Fruit fly (Drosophila melanogaster) whole organism, prepupa: ENCODE results near the gene Nt5a.

ENCODE experiments used
- CG10669 ChIP-seq: fragments of 200-800 bp; sonication (Bioruptor generic); optimal IDR thresholded peaks from 3 replicates; lab custom pipeline; 2018; ENCODE audit warnings: missing biosample characterization, mild to moderate bottlenecking, missing genetic modification characterization, moderate library complexity
- CG11294 ChIP-seq: fragments of 200-800 bp; sonication (Bioruptor generic); IDR thresholded peaks from 2 replicates; pipeline ENCODE4 v1.3.6; 2022; ENCODE audit warnings: missing biosample characterization, missing genetic modification characterization
- CG11762 ChIP-seq: fragments of 200-800 bp; sonication (Bioruptor generic); optimal IDR thresholded peaks from 3 replicates; lab custom pipeline; 2016; ENCODE audit warnings: missing biosample characterization, missing genetic modification characterization; ENCODE audit not compliant: insufficient read depth
- CG15336 ChIP-seq: fragments of 200-800 bp; sonication (Bioruptor generic); IDR thresholded peaks from 2 replicates; pipeline ENCODE4 v1.3.6; 2022; ENCODE audit warnings: missing biosample characterization, missing genetic modification characterization
- CG16779 ChIP-seq: fragments of 200-800 bp; sonication (Bioruptor generic); optimal IDR thresholded peaks from 3 replicates; lab custom pipeline; 2017; ENCODE audit warnings: missing biosample characterization, mild to moderate bottlenecking, missing genetic modification characterization
- CG3032 ChIP-seq: fragments of 200-800 bp; optimal IDR thresholded peaks from 2 replicates; lab custom pipeline; 2019; ENCODE audit warnings: missing biosample characterization, mild to moderate bottlenecking, missing genetic modification characterization, moderate library complexity
- CG31627 ChIP-seq: fragments of 200-800 bp; sonication (Bioruptor generic); optimal IDR thresholded peaks from 3 replicates; lab custom pipeline; 2016; ENCODE audit warnings: missing biosample characterization, missing genetic modification characterization
- CG32006 ChIP-seq: fragments of 200-800 bp; sonication (Bioruptor generic); optimal IDR thresholded peaks from 3 replicates; lab custom pipeline; 2017; ENCODE audit warnings: missing biosample characterization, mild to moderate bottlenecking, missing genetic modification characterization
- CG3919 ChIP-seq: fragments of 200-800 bp; sonication (Bioruptor generic); optimal IDR thresholded peaks from 3 replicates; lab custom pipeline; 2016; ENCODE audit warnings: missing biosample characterization, missing genetic modification characterization
- CG4318 ChIP-seq: fragments of 200-800 bp; sonication (Bioruptor generic); optimal IDR thresholded peaks from 3 replicates; lab custom pipeline; 2017; ENCODE audit warnings: missing biosample characterization, mild to moderate bottlenecking, missing genetic modification characterization
- CG6163 ChIP-seq: fragments of 200-800 bp; sonication (Bioruptor generic); IDR thresholded peaks from 3 replicates; pipeline ENCODE4 v1.3.6; 2022; ENCODE audit warnings: missing biosample characterization, missing genetic modification characterization
- CG6276 ChIP-seq: fragments of 200-800 bp; sonication (Bioruptor generic); optimal IDR thresholded peaks from 2 replicates; lab custom pipeline; 2017; ENCODE audit warnings: missing biosample characterization, mild to moderate bottlenecking, missing genetic modification characterization
- CG6792 ChIP-seq: fragments of 200-800 bp; sonication (Bioruptor generic); optimal IDR thresholded peaks from 3 replicates; lab custom pipeline; 2016; ENCODE audit warnings: missing biosample characterization, missing genetic modification characterization
- CG6808 ChIP-seq: fragments of 200-800 bp; sonication (Bioruptor generic); optimal IDR thresholded peaks from 3 replicates; lab custom pipeline; 2017; ENCODE audit warnings: missing biosample characterization, missing genetic modification characterization, mild to moderate bottlenecking, moderate library complexity, missing genetic modification reagents
- CG7368 ChIP-seq: fragments of 200-800 bp; sonication (Bioruptor generic); optimal IDR thresholded peaks from 3 replicates; lab custom pipeline; 2016; ENCODE audit warnings: missing biosample characterization, missing genetic modification characterization
- CG8319 ChIP-seq: fragments of 200-800 bp; sonication (Bioruptor generic); optimal IDR thresholded peaks from 3 replicates; lab custom pipeline; 2016; ENCODE audit warnings: missing biosample characterization, missing genetic modification characterization
- CG8632 ChIP-seq: fragments of 200-800 bp; sonication (Bioruptor generic); optimal IDR thresholded peaks from 3 replicates; lab custom pipeline; 2016; ENCODE audit warnings: missing biosample characterization, missing genetic modification characterization
- CG9139 ChIP-seq: fragments of 200-800 bp; sonication (Bioruptor generic); optimal IDR thresholded peaks from 3 replicates; lab custom pipeline; 2017; ENCODE audit warnings: missing biosample characterization, mild to moderate bottlenecking, missing genetic modification characterization
- Eip78C ChIP-seq: fragments of 200-800 bp; sonication (Bioruptor generic); peaks from one replicate; lab custom pipeline; 2016; ENCODE audit warnings: missing biosample characterization, missing genetic modification characterization
- Ets21C ChIP-seq: fragments of 200-800 bp; sonication (Bioruptor generic); optimal IDR thresholded peaks from 3 replicates; lab custom pipeline; 2016; ENCODE audit warnings: missing biosample characterization, missing genetic modification characterization
- Gug ChIP-seq: fragments of 200-800 bp; sonication (Bioruptor generic); IDR thresholded peaks from 2 replicates; pipeline ENCODE4 v1.3.6; 2022; ENCODE audit warnings: missing biosample characterization, missing genetic modification characterization
- Hr38 ChIP-seq: sonication (Bioruptor generic); optimal IDR thresholded peaks from 2 replicates; lab custom pipeline; 2016; ENCODE audit warnings: missing biosample characterization, missing genetic modification characterization
- Hr39 ChIP-seq: fragments of 200-800 bp; sonication (Bioruptor generic); optimal IDR thresholded peaks from 2 replicates; lab custom pipeline; 2016; ENCODE audit warnings: missing biosample characterization, missing genetic modification characterization
- Lpt ChIP-seq: fragments of 200-800 bp; sonication (Bioruptor generic); optimal IDR thresholded peaks from 3 replicates; lab custom pipeline; 2016; ENCODE audit warnings: missing biosample characterization, missing genetic modification characterization
- Met ChIP-seq: fragments of 200-800 bp; sonication (Bioruptor generic); optimal IDR thresholded peaks from 3 replicates; lab custom pipeline; 2016; ENCODE audit warnings: missing biosample characterization, missing genetic modification characterization
- Smox ChIP-seq: fragments of 200-800 bp; sonication (Bioruptor generic); optimal IDR thresholded peaks from 3 replicates; lab custom pipeline; 2016; ENCODE audit warnings: missing biosample characterization, missing genetic modification characterization
- Sox102F ChIP-seq: fragments of 200-800 bp; sonication (Bioruptor generic); optimal IDR thresholded peaks from 2 replicates; lab custom pipeline; 2016; ENCODE audit warnings: missing biosample characterization, mild to moderate bottlenecking, missing genetic modification characterization
- Sox14 ChIP-seq: fragments of 200-800 bp; sonication (Bioruptor generic); optimal IDR thresholded peaks from 3 replicates; lab custom pipeline; 2016; ENCODE audit warnings: missing biosample characterization, missing genetic modification characterization
- Sox15 ChIP-seq: fragments of 200-800 bp; sonication (Bioruptor generic); optimal IDR thresholded peaks from 3 replicates; lab custom pipeline; 2016; ENCODE audit warnings: missing biosample characterization, missing genetic modification characterization
- achi ChIP-seq: fragments of 200-800 bp; sonication (Bioruptor generic); optimal IDR thresholded peaks from 3 replicates; lab custom pipeline; 2016; ENCODE audit warnings: missing biosample characterization, missing genetic modification characterization
- acj6 ChIP-seq: fragments of 200-800 bp; sonication (Bioruptor generic); optimal IDR thresholded peaks from 3 replicates; lab custom pipeline; 2016; ENCODE audit warnings: missing biosample characterization, missing genetic modification characterization
- dac ChIP-seq: fragments of 200-800 bp; sonication (Bioruptor generic); optimal IDR thresholded peaks from 2 replicates; lab custom pipeline; 2017; ENCODE audit warnings: missing biosample characterization, mild to moderate bottlenecking, missing genetic modification characterization
- dsx ChIP-seq: fragments of 200-800 bp; optimal IDR thresholded peaks from 3 replicates; lab custom pipeline; 2019; ENCODE audit warnings: missing biosample characterization, mild to moderate bottlenecking, missing genetic modification characterization, moderate library complexity; ENCODE audit not compliant: poor library complexity, severe bottlenecking
- eg ChIP-seq: fragments of 200-800 bp; sonication (Bioruptor generic); IDR thresholded peaks from 3 replicates; pipeline ENCODE4 v1.3.6; 2022; ENCODE audit warnings: missing biosample characterization, missing genetic modification characterization
- fd59A ChIP-seq: fragments of 200-800 bp; sonication (Bioruptor generic); optimal IDR thresholded peaks from 2 replicates; lab custom pipeline; 2017; ENCODE audit warnings: missing biosample characterization, mild to moderate bottlenecking, missing genetic modification characterization, missing genetic modification reagents
- fkh ChIP-seq: fragments of 200-800 bp; sonication (Bioruptor generic); optimal IDR thresholded peaks from 3 replicates; lab custom pipeline; 2017; ENCODE audit warnings: missing biosample characterization, mild to moderate bottlenecking, missing genetic modification characterization, moderate library complexity
- lz ChIP-seq: fragments of 200-800 bp; sonication (Bioruptor generic); optimal IDR thresholded peaks from 3 replicates; lab custom pipeline; 2016; ENCODE audit warnings: missing biosample characterization, missing genetic modification characterization
- net ChIP-seq: fragments of 200-800 bp; sonication (Bioruptor generic); optimal IDR thresholded peaks from 3 replicates; lab custom pipeline; 2016; ENCODE audit warnings: missing biosample characterization, missing genetic modification characterization
- salr ChIP-seq, 2 experiments: fragments of 200-800 bp; sonication (Bioruptor generic); optimal IDR thresholded peaks; 3 replicates each; lab custom pipeline; 2016 to 2018; ENCODE audit warnings: missing biosample characterization in 2 of 2, missing genetic modification characterization in 2 of 2, mild to moderate bottlenecking in 1 of 2
- spab ChIP-seq: fragments of 200-800 bp; sonication (Bioruptor generic); optimal IDR thresholded peaks from 2 replicates; lab custom pipeline; 2017; ENCODE audit warnings: missing biosample characterization, mild to moderate bottlenecking, missing genetic modification characterization, missing genetic modification reagents
- ss ChIP-seq, 2 experiments: fragments of 200-800 bp; sonication (Bioruptor generic); optimal IDR thresholded peaks; 2 replicates in 1 of 2; 3 replicates in 1 of 2; lab custom pipeline; 2017 to 2018; ENCODE audit warnings: mild to moderate bottlenecking in 2 of 2, missing biosample characterization in 2 of 2, missing genetic modification characterization in 2 of 2, moderate library complexity in 1 of 2
- svp ChIP-seq: fragments of 200-800 bp; sonication (Bioruptor generic); peaks from one replicate; lab custom pipeline; 2016; ENCODE audit warnings: missing biosample characterization, missing genetic modification characterization
- topi ChIP-seq: fragments of 200-800 bp; sonication (Bioruptor generic); optimal IDR thresholded peaks from 3 replicates; lab custom pipeline; 2016; ENCODE audit warnings: missing biosample characterization, missing genetic modification characterization
- vri ChIP-seq: fragments of 200-800 bp; sonication (Bioruptor generic); optimal IDR thresholded peaks from 3 replicates; lab custom pipeline; 2016; ENCODE audit warnings: missing biosample characterization, mild to moderate bottlenecking, missing genetic modification characterization

Nt5a gene

DNA sequence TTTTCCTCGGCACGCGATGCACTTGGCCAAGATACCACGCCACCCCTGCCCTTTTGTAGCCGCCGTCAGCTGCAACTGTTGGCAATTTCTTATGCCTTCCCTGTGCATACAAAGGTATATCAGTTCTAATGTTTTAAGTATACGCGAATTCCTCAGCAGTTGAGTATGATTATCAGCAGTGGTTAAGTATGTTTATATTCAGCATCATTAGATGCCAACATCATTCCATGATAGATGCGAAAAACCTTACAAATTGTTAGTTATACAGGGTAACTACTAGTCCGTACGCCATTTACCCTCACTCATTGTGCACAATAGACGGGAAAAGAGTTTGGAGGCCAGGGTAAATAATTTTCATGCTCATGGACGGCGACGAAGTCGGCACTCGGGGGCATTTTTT is 27.5 kb downstream of the Nt5a start (continued):
- peak; percentile 3 to 15 for TF ChIP-seq ss (GFP tag; optimal IDR thresholded peaks at IDR 0.05; lab: Kevin White, UChicago)
- TF ChIP-seq vri (GFP tag; lab: Kevin White, UChicago) = no peak
- TF ChIP-seq CG3919 = no peak
- TF ChIP-seq CG8632 (GFP tag; lab: Kevin White, UChicago) = peak; percentile 6
- TF ChIP-seq svp (GFP tag; lab: Kevin White, UChicago) = no peak
- TF ChIP-seq lz (GFP tag; lab: Kevin White, UChicago) = no peak
- TF ChIP-seq Met (GFP tag; lab: Kevin White, UChicago) = peak; percentile 1
- TF ChIP-seq fkh (GFP tag; lab: Kevin White, UChicago) = no peak
- TF ChIP-seq dsx (GFP tag; lab: Kevin White, UChicago) = no peak
- TF ChIP-seq CG15336 (GFP tag; lab: Robert Waterston, UW) = peak; percentile 62
- TF ChIP-seq net = peak; percentile 21
- peak; percentile 55; the same call in 2 of the 3 replicates for TF ChIP-seq eg (GFP tag; lab: Robert Waterston, UW)
- TF ChIP-seq CG11762 (GFP tag; lab: Kevin White, UChicago) = no peak
- no peak for TF ChIP-seq spab (GFP tag; lab: Kevin White, UChicago)
- TF ChIP-seq CG6276 = no peak
- TF ChIP-seq Ets21C (GFP tag; lab: Kevin White, UChicago) = no peak
- TF ChIP-seq CG8319 (GFP tag; lab: Kevin White, UChicago) = no peak
- TF ChIP-seq salr (GFP tag; optimal IDR thresholded peaks at IDR 0.05; lab: Kevin White, UChicago) = peak; percentile 15 to 22
- TF ChIP-seq, all 60 proteins: peak for 24

DNA sequence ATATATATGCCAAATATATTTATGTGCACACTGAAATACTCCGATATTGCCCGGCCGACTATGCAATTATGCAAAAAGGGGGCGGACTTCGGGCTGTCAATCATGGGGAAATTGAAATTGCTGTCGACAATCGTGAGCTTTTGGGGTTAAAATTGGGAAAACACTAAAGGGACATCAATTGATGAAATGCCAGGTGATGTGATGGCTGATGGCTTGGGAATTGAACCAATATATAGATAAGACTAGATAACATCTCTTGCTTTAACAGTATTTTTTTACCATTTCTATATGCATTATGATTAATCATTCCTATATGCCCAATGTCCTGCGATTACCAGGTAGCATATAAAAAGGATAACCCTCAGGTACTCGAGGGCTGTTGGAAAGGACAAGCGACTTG is 29.3 kb downstream of the Nt5a start:
- TF ChIP-seq CG31627 (GFP tag; lab: Kevin White, UChicago) (no peak), CG6792 (GFP tag; lab: Kevin White, UChicago) (no peak), Sox102F (no peak), CG16779 (no peak), CG6808 (no peak), Eip78C (GFP tag; lab: Kevin White, UChicago) (peak; percentile 57), svp (GFP tag; lab: Kevin White, UChicago) (peak; percentile 68), net (no peak), CG9139 (GFP tag; lab: Kevin White, UChicago) (no peak)

DNA sequence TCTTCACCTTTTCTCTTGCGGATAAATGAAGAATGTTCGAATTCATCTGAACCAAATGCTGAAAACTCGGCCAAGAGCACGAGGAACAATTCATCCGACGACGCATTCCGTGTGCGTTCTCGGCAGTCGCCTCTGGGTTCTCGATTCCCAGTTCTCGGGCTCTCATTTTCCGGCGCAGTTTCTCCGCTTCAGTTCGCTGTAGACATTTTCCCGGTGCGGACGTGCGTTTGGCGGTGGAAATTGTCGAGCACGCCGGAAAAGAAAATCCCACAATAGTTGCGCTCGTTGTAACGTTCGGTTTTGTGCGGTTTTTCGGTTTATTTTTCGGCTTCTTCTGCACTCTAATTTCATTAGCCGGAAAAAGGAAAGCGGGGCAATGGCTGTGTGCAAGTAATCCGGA is 31.5 kb downstream of the Nt5a start, which contains the start of gene CG32333:
Gene CG32333 (plus strand): TSS at position 190 of the 400 bp plus-strand sequence.
- TF ChIP-seq achi (GFP tag; lab: Kevin White, UChicago) (no peak), CG7368 (GFP tag; lab: Kevin White, UChicago) (no peak), CG6276 (no peak), CG16779 (no peak), Smox (GFP tag; lab: Kevin White, UChicago) (no peak), CG8632 (GFP tag; lab: Kevin White, UChicago) (no peak), CG32006 (GFP tag; lab: Kevin White, UChicago) (no peak), CG31627 (GFP tag; lab: Kevin White, UChicago) (no peak), acj6 (GFP tag; lab: Kevin White, UChicago) (no peak), CG4318 (GFP tag; lab: Kevin White, UChicago) (no peak), Ets21C (GFP tag; lab: Kevin White, UChicago) (no peak), CG6792 (GFP tag; lab: Kevin White, UChicago) (no peak), Sox14 (GFP tag; lab: Kevin White, UChicago) (no peak), Hr38 (GFP tag; lab: Kevin White, UChicago) (no peak)

DNA sequence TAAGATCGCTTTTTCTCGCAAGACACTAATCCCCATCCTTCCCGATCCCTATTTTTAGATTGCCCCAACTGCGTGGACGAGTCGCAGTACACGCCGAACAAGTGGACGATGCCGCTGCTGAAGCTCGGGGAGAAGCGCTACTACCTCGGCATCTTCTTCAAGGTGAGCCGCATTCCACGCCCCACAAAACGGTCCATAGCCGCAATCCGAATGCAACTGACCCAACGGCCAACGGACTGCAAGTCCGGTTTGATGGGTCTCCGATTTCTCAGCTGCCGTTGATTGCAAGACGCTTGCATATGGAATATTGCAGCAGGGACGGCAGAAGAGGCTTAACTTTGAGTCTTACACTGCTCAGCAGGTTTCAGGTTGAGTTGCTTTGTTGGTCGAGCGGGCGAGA is 38.2 kb downstream of the Nt5a start:
- TF ChIP-seq net (no peak), Lpt (GFP tag; lab: Kevin White, UChicago) (no peak), Sox14 (GFP tag; lab: Kevin White, UChicago) (no peak), topi (GFP tag; lab: Kevin White, UChicago) (no peak), CG11294 (no peak), eg (GFP tag; lab: Robert Waterston, UW) (no peak), Sox102F (no peak), CG6808 (no peak), CG31627 (GFP tag; lab: Kevin White, UChicago) (no peak), CG6276 (no peak), Sox15 (GFP tag; lab: Kevin White, UChicago) (no peak), CG6163 (GFP tag; lab: Robert Waterston, UW) (no peak), CG32006 (GFP tag; lab: Kevin White, UChicago) (peak; percentile 1), CG3032 (no peak), Eip78C (GFP tag; lab: Kevin White, UChicago) (peak; percentile 25), svp (GFP tag; lab: Kevin White, UChicago) (peak; percentile 13), CG11762 (GFP tag; lab: Kevin White, UChicago) (no peak), CG10669 (GFP tag; lab: Kevin White, UChicago) (no peak), fd59A (GFP tag; lab: Kevin White, UChicago) (no peak), dac (GFP tag; lab: Kevin White, UChicago) (no peak), Smox (GFP tag; lab: Kevin White, UChicago) (no peak), spab (GFP tag; lab: Kevin White, UChicago) (no peak), Hr39 (GFP tag; lab: Kevin White, UChicago) (no peak), Ets21C (GFP tag; lab: Kevin White, UChicago) (no peak), Gug (GFP tag; lab: Robert Waterston, UW) (no peak)
